Fruit fly (Drosophila melanogaster) Kc167 (cell line): ENCODE measurements around the gene mus101.

Experiments used
- Myc ChIP-seq: fragments of >200 bp; optimal IDR thresholded peaks from 2 replicates; lab custom pipeline; 2017; ENCODE audit warnings: missing external identifiers
- Sin3A ChIP-seq: fragments of >200 bp; optimal IDR thresholded peaks from 2 replicates; lab custom pipeline; 2018; ENCODE audit warnings: missing external identifiers
- h ChIP-seq: fragments of >200 bp; optimal IDR thresholded peaks from 3 replicates; lab custom pipeline; 2018; ENCODE audit warnings: missing external identifiers
- insv ChIP-seq: fragments of >200 bp; optimal IDR thresholded peaks from 3 replicates; lab custom pipeline; 2018; ENCODE audit warnings: missing external identifiers
- psq ChIP-seq: fragments of >200 bp; optimal IDR thresholded peaks from 2 replicates; lab custom pipeline; 2017; ENCODE audit warnings: missing external identifiers
- ttk ChIP-seq: sonication (Bioruptor generic); optimal IDR thresholded peaks from 2 replicates; lab custom pipeline; 2017; ENCODE audit warnings: missing external identifiers

mus101 gene

dm6 chrX:13721934-13722333 lies at the start of gene mus101, which contains the start of gene Mrgn1:
Gene mus101, plus strand, starts transcription at chrX:13722246.
Gene Mrgn1, minus strand, starts transcription at chrX:13721977.
- TF ChIP-seq psq (lab: Kevin White, UChicago) (no peak), insv (lab: Kevin White, UChicago) (no peak), h (lab: Kevin White, UChicago) (no peak), Sin3A (lab: Kevin White, UChicago) (no peak), Myc (lab: Kevin White, UChicago) (no peak), ttk (no peak)

DNA sequence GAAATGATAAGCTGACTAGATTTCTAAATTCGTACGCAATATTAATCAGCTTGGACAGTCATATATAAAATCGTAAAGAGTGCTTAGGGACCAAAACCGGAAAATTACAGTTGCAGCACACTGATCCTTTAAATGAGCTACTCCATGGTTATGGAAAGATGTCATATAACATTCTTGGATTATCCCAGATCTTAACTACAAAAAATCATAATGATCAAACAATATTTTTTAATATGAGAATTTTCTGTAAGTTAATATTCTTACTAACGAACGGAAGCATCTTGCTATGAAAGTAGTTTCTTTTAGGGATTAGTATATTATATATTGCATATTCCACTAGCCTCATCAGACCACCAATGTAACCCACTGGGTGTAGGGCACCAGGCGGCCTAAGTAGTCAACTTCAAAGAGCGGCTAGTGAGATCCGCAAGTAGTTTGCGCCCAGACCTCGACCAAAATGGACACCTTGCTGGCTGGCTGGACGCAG lies 45.5 kb upstream of the mus101 start, which contains the start of gene CG11162:
Gene CG11162, plus strand, starts transcription at position 437 of the 487 bp plus-strand sequence.
- no peak for TF ChIP-seq insv (lab: Kevin White, UChicago)
- TF ChIP-seq Sin3A (lab: Kevin White, UChicago): no peak
- no peak for TF ChIP-seq Myc (lab: Kevin White, UChicago)
- TF ChIP-seq h (lab: Kevin White, UChicago): no peak
- TF ChIP-seq psq (lab: Kevin White, UChicago): no peak
- TF ChIP-seq ttk: no peak

DNA sequence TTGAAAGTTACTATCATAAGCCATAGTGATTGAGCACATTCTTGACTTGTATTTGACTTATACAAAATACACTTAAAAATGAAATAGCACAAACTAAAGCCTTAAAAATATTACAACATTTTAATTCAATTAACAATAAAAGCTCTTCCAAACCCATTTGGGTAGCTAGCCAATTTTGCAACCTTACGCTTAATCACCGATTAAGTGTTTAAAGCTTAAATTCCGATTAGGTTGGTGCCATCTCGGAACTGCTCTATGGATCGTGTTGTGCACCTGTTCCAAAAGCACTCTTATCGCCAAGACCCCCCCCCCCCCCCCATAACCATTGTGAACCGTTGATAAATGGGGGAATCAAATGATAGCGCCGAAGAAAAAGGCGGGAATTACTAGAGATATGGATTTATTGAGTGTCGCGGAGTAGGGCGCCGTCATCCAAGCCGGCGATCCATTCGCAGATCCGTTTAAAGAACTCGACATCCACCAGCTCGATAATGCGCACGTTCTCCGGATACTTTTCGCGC lies 44.0 kb upstream of the mus101 start:
- TF ChIP-seq insv (lab: Kevin White, UChicago): no peak

DNA sequence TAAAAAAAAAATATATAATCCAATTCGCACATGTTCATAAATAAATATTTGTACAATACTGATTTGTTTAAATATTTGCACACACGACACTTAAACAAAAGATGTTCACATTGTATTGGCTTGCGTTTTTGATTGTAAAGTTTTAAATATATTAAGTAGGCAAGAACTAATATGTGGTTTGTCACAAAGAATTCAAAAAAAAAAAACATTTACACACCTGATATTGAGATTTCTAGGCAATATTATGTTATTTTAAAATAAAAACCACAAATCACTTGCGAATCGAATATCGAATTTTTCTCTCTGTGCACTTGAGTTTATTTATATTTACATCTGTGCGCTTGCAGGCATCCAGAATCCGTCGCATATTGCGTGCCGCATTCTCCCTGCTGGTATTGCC lies 42.5 kb upstream of the mus101 start:
- no peak for TF ChIP-seq ttk
- no peak for TF ChIP-seq Myc (lab: Kevin White, UChicago)
- TF ChIP-seq Sin3A (lab: Kevin White, UChicago): no peak
- no peak for TF ChIP-seq h (lab: Kevin White, UChicago)
- TF ChIP-seq psq (lab: Kevin White, UChicago): no peak
- TF ChIP-seq insv (lab: Kevin White, UChicago): no peak

DNA sequence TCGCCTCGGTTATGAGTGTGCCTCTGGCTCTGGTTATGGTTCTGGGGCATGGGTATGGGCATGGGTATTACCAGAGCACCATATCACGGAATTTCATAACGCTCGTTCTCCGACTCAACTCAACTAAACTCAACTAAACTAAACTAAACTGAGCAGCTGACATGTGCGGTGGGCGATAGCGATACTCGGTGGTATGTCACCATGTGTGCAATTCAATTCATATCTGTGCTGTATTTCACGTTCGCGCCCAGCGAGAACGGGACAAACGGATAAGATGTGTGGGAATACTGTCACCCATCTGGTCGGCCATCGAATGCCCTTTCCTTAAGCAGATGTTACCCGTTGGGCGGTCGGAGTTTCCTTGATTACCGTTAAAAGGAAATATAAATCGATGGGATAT lies 41.8 kb upstream of the mus101 start, which contains the start of gene CG12177:
Gene CG12177, minus strand, starts transcription at position 239 of the 400 bp plus-strand sequence.
- no peak for TF ChIP-seq psq (lab: Kevin White, UChicago)
- TF ChIP-seq Myc (lab: Kevin White, UChicago): no peak
- no peak for TF ChIP-seq h (lab: Kevin White, UChicago)
- TF ChIP-seq insv (lab: Kevin White, UChicago): no peak
- TF ChIP-seq ttk: no peak
- TF ChIP-seq Sin3A (lab: Kevin White, UChicago): no peak

dm6 chrX:13681906-13682305 lies 40.1 kb upstream of the mus101 start:
- TF ChIP-seq h (lab: Kevin White, UChicago) (no peak), psq (lab: Kevin White, UChicago) (no peak), Myc (lab: Kevin White, UChicago) (no peak), ttk (no peak), Sin3A (lab: Kevin White, UChicago) (no peak), insv (lab: Kevin White, UChicago) (no peak)

DNA sequence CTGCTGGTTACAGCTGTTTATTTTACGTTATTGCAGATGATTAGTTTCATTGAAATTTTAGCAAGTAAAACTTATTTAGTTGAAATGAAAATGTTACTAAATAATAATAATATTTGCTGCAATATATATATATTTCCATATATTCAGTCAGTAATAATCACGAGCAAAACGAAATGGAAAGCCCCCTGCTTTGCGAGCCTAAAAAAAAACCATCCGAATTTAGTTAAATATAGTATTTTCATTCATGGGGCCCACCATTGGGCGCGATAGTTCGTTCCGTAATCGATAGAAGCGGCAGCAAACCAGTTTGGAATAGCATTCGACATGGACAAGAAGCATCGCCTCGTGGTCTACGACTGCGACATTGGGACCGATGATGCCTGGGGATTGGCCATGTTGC lies 39.4 kb upstream of the mus101 start, which contains the start of gene CG11158:
Gene CG11158, plus strand, starts transcription at position 301 of the 400 bp plus-strand sequence.
- TF ChIP-seq ttk (no peak), Myc (lab: Kevin White, UChicago) (no peak), h (lab: Kevin White, UChicago) (no peak), Sin3A (lab: Kevin White, UChicago) (no peak), psq (lab: Kevin White, UChicago) (no peak), insv (lab: Kevin White, UChicago) (no peak)

DNA sequence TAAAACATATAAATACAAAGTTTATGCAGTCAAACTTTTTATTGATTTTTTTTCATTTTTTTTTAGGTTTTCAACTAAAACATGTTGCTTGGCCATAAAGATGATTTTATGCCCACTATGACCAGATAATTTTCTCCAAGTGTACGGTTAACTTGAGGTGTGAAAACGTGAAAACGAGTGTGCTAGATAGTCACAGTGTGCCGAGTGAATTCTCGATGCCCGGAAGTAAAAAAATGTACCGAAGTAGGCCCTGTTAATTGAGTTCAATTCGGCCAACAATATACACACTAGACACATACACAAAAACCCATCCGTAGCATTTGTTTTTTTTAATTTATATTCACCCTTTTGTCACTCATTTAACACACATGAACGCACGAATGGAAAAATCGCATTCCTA lies 30.1 kb upstream of the mus101 start, which contains the start of gene Nna1:
Gene Nna1, plus strand, starts transcription at position 301 of the 400 bp plus-strand sequence.
- TF ChIP-seq insv (lab: Kevin White, UChicago) (no peak), h (lab: Kevin White, UChicago) (no peak), ttk (no peak), Sin3A (lab: Kevin White, UChicago) (no peak), Myc (lab: Kevin White, UChicago) (no peak), psq (lab: Kevin White, UChicago) (no peak)

dm6 chrX:13698717-13699427 lies 23.2 kb upstream of the mus101 start:
- TF ChIP-seq Sin3A (lab: Kevin White, UChicago) (no peak), ttk (no peak), insv (lab: Kevin White, UChicago) (no peak), psq (lab: Kevin White, UChicago) (no peak), Myc (lab: Kevin White, UChicago) (no peak), h (lab: Kevin White, UChicago) (no peak)

DNA sequence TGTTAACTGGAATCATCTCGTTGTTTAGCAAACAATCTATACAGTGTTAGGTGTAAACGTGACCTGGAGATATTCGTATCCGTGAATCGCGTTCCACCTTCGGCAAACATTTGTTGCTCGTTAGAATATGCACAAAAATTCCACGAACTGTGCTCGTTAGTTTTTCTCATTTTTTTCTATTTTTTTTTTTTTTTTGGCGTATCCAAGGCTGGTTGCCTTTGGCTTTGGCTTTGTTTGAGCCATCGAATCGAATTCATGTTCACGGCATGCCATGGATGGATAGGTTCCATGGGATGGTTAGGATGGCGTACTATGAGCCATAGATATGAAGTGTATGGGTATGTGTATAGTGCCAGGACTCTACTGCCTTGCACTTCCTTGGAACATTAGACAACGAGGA lies 22.4 kb upstream of the mus101 start:
- TF ChIP-seq ttk (no peak), Sin3A (lab: Kevin White, UChicago) (no peak), insv (lab: Kevin White, UChicago) (no peak), Myc (lab: Kevin White, UChicago) (no peak), h (lab: Kevin White, UChicago) (no peak), psq (lab: Kevin White, UChicago) (no peak)

DNA sequence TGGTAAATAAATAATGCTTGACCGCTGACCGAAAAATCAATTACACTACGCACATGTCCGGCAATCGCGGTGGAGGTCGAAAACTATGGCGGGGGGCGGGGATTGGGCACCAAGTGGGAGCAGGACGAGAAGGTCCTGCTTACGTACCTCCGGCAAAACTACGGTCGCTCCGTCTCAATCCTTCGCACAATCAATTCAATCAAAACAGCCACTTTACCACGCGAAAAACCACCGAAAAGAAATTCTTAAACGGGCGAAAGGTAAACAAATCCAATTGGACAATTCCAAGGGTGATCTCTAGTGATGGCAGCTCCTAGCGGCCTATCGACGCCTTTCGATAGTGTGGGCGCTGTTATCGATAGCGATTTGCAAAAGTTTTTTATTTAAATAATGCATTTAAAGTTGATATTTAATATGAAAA lies 4.1 kb upstream of the mus101 start, which contains the start of gene Nadsyn:
Gene Nadsyn, minus strand, starts transcription at position 304 of the 421 bp plus-strand sequence.
- TF ChIP-seq h (lab: Kevin White, UChicago): no peak
- no peak for TF ChIP-seq psq (lab: Kevin White, UChicago)
- TF ChIP-seq Sin3A (lab: Kevin White, UChicago): no peak
- no peak for TF ChIP-seq ttk
- TF ChIP-seq Myc (lab: Kevin White, UChicago): no peak
- TF ChIP-seq insv (lab: Kevin White, UChicago): no peak
